Worm (Caenorhabditis elegans) whole organism, L4 larva: ENCODE data around the gene srh-10.

ENCODE experiments used
- F10B5.3 ChIP-seq: sonication (generic microtip); optimal IDR thresholded peaks from 2 replicates; lab custom pipeline; 2016; ENCODE audit warnings: mild to moderate bottlenecking, missing genetic modification characterization, missing compliant biosample characterization
- F37D6.2 ChIP-seq: sonication (generic microtip); optimal IDR thresholded peaks from 2 replicates; lab custom pipeline; 2016; ENCODE audit warnings: mild to moderate bottlenecking, missing genetic modification characterization, missing compliant biosample characterization
- F49E8.2 ChIP-seq: sonication (generic microtip); optimal IDR thresholded peaks from 2 replicates; lab custom pipeline; 2016; ENCODE audit warnings: missing compliant biosample characterization, mild to moderate bottlenecking, missing genetic modification characterization, borderline replicate concordance
- T26A8.4 ChIP-seq: fragments of 200-800 bp; sonication (Bioruptor generic); IDR thresholded peaks from 2 replicates; pipeline ENCODE4 v1.3.6; 2022; ENCODE audit warnings: missing genetic modification characterization, missing compliant biosample characterization
- Y48G9A.11 ChIP-seq: fragments of 200-800 bp; sonication (Bioruptor generic); IDR thresholded peaks from 2 replicates; pipeline ENCODE4 v1.3.6; 2022; ENCODE audit warnings: missing genetic modification reagents, missing genetic modification characterization, missing compliant biosample characterization
- aha-1 ChIP-seq: fragments of 150-350 bp; peaks from one replicate; lab custom pipeline; 2014; ENCODE audit warnings: missing biosample characterization, missing genetic modification characterization
- aly-2 ChIP-seq: sonication (generic microtip); optimal IDR thresholded peaks from 2 replicates; lab custom pipeline; 2018; ENCODE audit warnings: missing biosample characterization, missing genetic modification characterization
- ama-1 ChIP-seq: fragments of 150-350 bp; optimal IDR thresholded peaks from 2 replicates; lab custom pipeline; 2014; ENCODE audit warnings: inconsistent platforms, mixed read lengths
- ceh-44 ChIP-seq: fragments of 200-800 bp; sonication (Bioruptor generic); IDR thresholded peaks from 2 replicates; pipeline ENCODE4 v1.3.6; 2022; ENCODE audit warnings: missing genetic modification reagents, missing genetic modification characterization, missing compliant biosample characterization
- ces-1 ChIP-seq: fragments of 150-350 bp; sonication (generic microtip); optimal IDR thresholded peaks from 4 replicates; lab custom pipeline; 2014; ENCODE audit warnings: missing biosample characterization, missing genetic modification reagents, missing genetic modification characterization
- daf-16 ChIP-seq, 3 experiments: sonication (generic microtip); optimal IDR thresholded peaks; 2 replicates each; lab custom pipeline; 2016 to 2017; ENCODE audit warnings: missing genetic modification characterization in 3 of 3, missing genetic modification reagents in 3 of 3, mild to moderate bottlenecking in 2 of 3, missing compliant biosample characterization in 2 of 3, missing biosample characterization in 1 of 3, moderate library complexity in 1 of 3
- dmd-6 ChIP-seq: fragments of 200-800 bp; sonication (Bioruptor generic); IDR thresholded peaks from 2 replicates; pipeline ENCODE4 v1.3.6; 2022; ENCODE audit warnings: missing genetic modification reagents, missing genetic modification characterization, missing compliant biosample characterization
- dmd-9 ChIP-seq: fragments of 200-800 bp; sonication (Bioruptor generic); IDR thresholded peaks from 2 replicates; pipeline ENCODE4 v1.3.6; 2022; ENCODE audit warnings: missing genetic modification reagents, missing genetic modification characterization, missing compliant biosample characterization
- dpl-1 ChIP-seq: fragments of 150-350 bp; optimal IDR thresholded peaks from 2 replicates; lab custom pipeline; 2014; ENCODE audit warnings: missing biosample characterization, missing genetic modification reagents, missing genetic modification characterization
- duxl-1 ChIP-seq: sonication (generic microtip); optimal IDR thresholded peaks from 2 replicates; lab custom pipeline; 2016; ENCODE audit warnings: mild to moderate bottlenecking, missing genetic modification characterization, moderate library complexity, missing compliant biosample characterization; ENCODE audit not compliant: poor library complexity
- dve-1 ChIP-seq: sonication (generic microtip); optimal IDR thresholded peaks from 2 replicates; lab custom pipeline; 2017; ENCODE audit warnings: antibody characterized with exemption, mild to moderate bottlenecking, missing genetic modification characterization, missing compliant biosample characterization; ENCODE audit not compliant: insufficient read depth
- egl-43 ChIP-seq: fragments of 200-800 bp; sonication (Bioruptor generic); IDR thresholded peaks from 2 replicates; pipeline ENCODE4 v1.3.6; 2022; ENCODE audit warnings: missing genetic modification reagents, missing genetic modification characterization, missing compliant biosample characterization
- fkh-10 ChIP-seq: fragments of 150-350 bp; optimal IDR thresholded peaks from 2 replicates; lab custom pipeline; 2014; ENCODE audit warnings: missing biosample characterization, missing genetic modification reagents, missing genetic modification characterization
- fos-1 ChIP-seq: fragments of 150-350 bp; optimal IDR thresholded peaks from 2 replicates; lab custom pipeline; 2014; ENCODE audit warnings: missing biosample characterization, missing genetic modification characterization
- hif-1 ChIP-seq, 2 experiments: sonication (generic microtip); optimal IDR thresholded peaks; 2 replicates each; lab custom pipeline; 2016 to 2017; ENCODE audit warnings: missing compliant biosample characterization in 2 of 2, missing genetic modification characterization in 2 of 2, missing genetic modification reagents in 2 of 2, missing genotype in 2 of 2, mild to moderate bottlenecking in 1 of 2
- hlh-30 ChIP-seq: sonication (generic microtip); optimal IDR thresholded peaks from 2 replicates; lab custom pipeline; 2017; ENCODE audit warnings: antibody characterized with exemption, mild to moderate bottlenecking, missing genetic modification characterization, missing compliant biosample characterization; ENCODE audit not compliant: insufficient read depth
- lim-7 ChIP-seq: fragments of 200-800 bp; sonication (Bioruptor generic); IDR thresholded peaks from 2 replicates; pipeline ENCODE4 v1.3.6; 2022; ENCODE audit warnings: missing genetic modification characterization, missing compliant biosample characterization
- lin-39 ChIP-seq: fragments of 150-350 bp; optimal IDR thresholded peaks from 2 replicates; lab custom pipeline; 2014; ENCODE audit warnings: missing biosample characterization, missing genetic modification reagents, missing genetic modification characterization
- mes-2 ChIP-seq: sonication (generic microtip); optimal IDR thresholded peaks from 2 replicates; lab custom pipeline; 2016; ENCODE audit warnings: missing genotype, mild to moderate bottlenecking, missing genetic modification characterization, missing compliant biosample characterization; ENCODE audit not compliant: poor library complexity, severe bottlenecking
- mxl-3 ChIP-seq: fragments of 200-800 bp; sonication (Bioruptor generic); optimal IDR thresholded peaks from 2 replicates; lab custom pipeline; 2018; ENCODE audit warnings: mild to moderate bottlenecking, missing genetic modification characterization, missing compliant biosample characterization
- nhr-10 ChIP-seq: fragments of 150-350 bp; optimal IDR thresholded peaks from 2 replicates; lab custom pipeline; 2014; ENCODE audit warnings: missing biosample characterization, missing genetic modification characterization
- nhr-102 ChIP-seq: sonication (generic microtip); optimal IDR thresholded peaks from 2 replicates; lab custom pipeline; 2016; ENCODE audit warnings: mild to moderate bottlenecking, missing genetic modification characterization, moderate library complexity, missing compliant biosample characterization
- nhr-237 ChIP-seq: sonication (generic microtip); optimal IDR thresholded peaks from 2 replicates; lab custom pipeline; 2017; ENCODE audit warnings: missing biosample characterization, missing genetic modification characterization
- nhr-41 ChIP-seq: fragments of 200-800 bp; sonication (Bioruptor generic); IDR thresholded peaks from 2 replicates; pipeline ENCODE4 v1.3.6; 2022; ENCODE audit warnings: missing genetic modification reagents, missing genetic modification characterization, missing compliant biosample characterization
- nhr-48 ChIP-seq: sonication (generic microtip); optimal IDR thresholded peaks from 2 replicates; lab custom pipeline; 2016; ENCODE audit warnings: mild to moderate bottlenecking, missing genetic modification characterization, missing compliant biosample characterization
- rbr-2 ChIP-seq: sonication (generic microtip); optimal IDR thresholded peaks from 2 replicates; lab custom pipeline; 2016; ENCODE audit warnings: missing genotype, missing genetic modification characterization, missing compliant biosample characterization
- saeg-2 ChIP-seq: fragments of 200-800 bp; sonication (Bioruptor generic); IDR thresholded peaks from 2 replicates; pipeline ENCODE4 v1.3.6; 2022; ENCODE audit warnings: missing genetic modification reagents, missing genetic modification characterization, missing compliant biosample characterization
- tra-1 ChIP-seq: fragments of 200-800 bp; sonication (Bioruptor generic); IDR thresholded peaks from 2 replicates; pipeline ENCODE4 v1.3.6; 2022; ENCODE audit warnings: missing genetic modification reagents, missing genetic modification characterization, missing compliant biosample characterization
- unc-130 ChIP-seq: sonication (generic microtip); optimal IDR thresholded peaks from 2 replicates; lab custom pipeline; 2016; ENCODE audit warnings: missing genetic modification reagents, missing genetic modification characterization, missing compliant biosample characterization
- unc-39 ChIP-seq: sonication (generic microtip); optimal IDR thresholded peaks from 2 replicates; lab custom pipeline; 2017; ENCODE audit warnings: missing biosample characterization, missing genetic modification characterization
- unc-62 ChIP-seq, 3 experiments: fragments of 150-350 bp in 1 of 3; sonication (generic microtip); optimal IDR thresholded peaks in 2 of 3; peaks in 1 of 3; 1 replicate in 1 of 3; 2 replicates in 2 of 3; lab custom pipeline; 2014 to 2017; ENCODE audit warnings: missing biosample characterization in 3 of 3, missing genetic modification characterization in 3 of 3, missing genetic modification reagents in 3 of 3, missing genotype in 1 of 3
- vab-7 ChIP-seq: fragments of 200-800 bp; sonication (Bioruptor generic); IDR thresholded peaks from 2 replicates; pipeline ENCODE4 v1.3.6; 2022; ENCODE audit warnings: missing genetic modification reagents, missing genetic modification characterization, missing compliant biosample characterization
- zip-2 ChIP-seq: fragments of 150-350 bp; optimal IDR thresholded peaks from 2 replicates; lab custom pipeline; 2014; ENCODE audit warnings: missing biosample characterization, missing genetic modification characterization

The srh-10 gene

DNA sequence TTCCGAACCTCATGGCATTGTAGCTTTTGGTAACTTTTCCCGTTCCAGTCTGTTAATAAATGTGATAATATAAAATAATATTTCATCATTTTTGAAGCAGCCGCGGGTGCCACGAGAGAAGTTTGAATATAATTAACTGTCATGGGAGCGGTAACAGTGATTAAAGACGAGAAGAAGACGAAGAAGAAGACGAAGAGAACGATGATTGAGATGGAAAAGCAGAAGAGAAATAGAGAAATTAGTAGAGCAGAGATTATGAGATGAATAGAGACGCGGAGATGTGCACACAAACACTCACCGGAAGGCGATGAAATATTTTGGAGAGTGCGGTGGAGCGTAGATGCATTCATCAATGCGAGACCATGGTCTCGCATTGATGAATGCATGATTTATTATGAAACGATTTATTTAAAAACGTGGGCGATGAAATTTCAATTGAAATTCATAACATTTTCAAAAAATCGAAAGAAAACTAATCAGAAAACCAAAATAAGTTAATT is 13.7 kb downstream of the srh-10 start, which contains the start of gene seip-1 (continued):
- TF ChIP-seq mes-2 (peak; percentile 90), ces-1 (GFP tag; lab: Kevin White, UChicago) (no peak), hif-1 (tag; optimal IDR thresholded peaks at IDR 0.05; lab: Kevin White, UChicago) (peak in 1 of 2 experiments; percentile 66), nhr-48 (tag; lab: Kevin White, UChicago) (peak; percentile 52), dpl-1 (peak; percentile 78), dmd-6 (GFP tag; lab: Robert Waterston, UW) (no peak; the same call in 1 of the 2 replicates), fkh-10 (peak; percentile 77), duxl-1 (tag; lab: Kevin White, UChicago) (peak; percentile 32), nhr-10 (tag; lab: Kevin White, UChicago) (peak; percentile 11), F37D6.2 (tag; lab: Kevin White, UChicago) (peak; percentile 37), ceh-44 (no peak), nhr-102 (tag; lab: Kevin White, UChicago) (peak; percentile 44), rbr-2 (tag; lab: Kevin White, UChicago) (peak; percentile 85), aly-2 (tag; lab: Kevin White, UChicago) (no peak), tra-1 (peak; percentile 60; the same call in 1 of the 2 replicates), hlh-30 (tag; lab: Kevin White, UChicago) (peak; percentile 82), lim-7 (GFP tag; lab: Robert Waterston, UW) (no peak), mxl-3 (no peak), ama-1 (lab: Kevin White, UChicago) (peak; percentile 5), unc-62 (GFP tag; optimal IDR thresholded peaks at IDR 0.05 in 1 of 2; lab: Kevin White, UChicago) (peak in 1 of 2 experiments; percentile 98), unc-62 (tag; optimal IDR thresholded peaks at IDR 0.05; lab: Kevin White, UChicago) (no peak), F49E8.2 (tag; lab: Kevin White, UChicago) (no peak), zip-2 (tag; lab: Kevin White, UChicago) (peak; percentile 16)
- TF ChIP-seq, all 104 proteins: peak for 37

DNA sequence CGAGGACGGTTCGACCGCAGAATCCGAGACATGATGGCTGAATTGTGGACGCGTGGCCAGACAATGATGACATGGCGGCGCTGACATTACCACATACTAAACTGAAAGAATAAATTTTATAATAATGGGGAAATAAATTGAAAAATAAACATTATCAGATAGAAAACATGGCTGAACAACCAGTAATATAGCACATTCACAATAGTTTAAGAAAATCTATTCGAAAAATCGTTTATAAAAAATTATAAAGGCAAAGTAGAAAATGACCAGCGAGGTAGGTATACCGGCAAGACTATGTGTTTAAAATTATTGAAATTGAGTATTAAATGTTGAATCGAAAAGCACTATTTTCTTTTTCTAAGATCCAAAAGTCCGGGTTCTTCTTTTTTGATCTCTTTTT is 15.8 kb downstream of the srh-10 start, which contains the start of gene jamp-1:
TSS of gene jamp-1 (minus strand) at position 101 of the 400 bp plus-strand sequence.
- TF ChIP-seq daf-16 (GFP tag; optimal IDR thresholded peaks at IDR 0.05; lab: Kevin White, UChicago): no peak
- TF ChIP-seq daf-16 (tag; optimal IDR thresholded peaks at IDR 0.05; lab: Kevin White, UChicago): peak; percentile 12
- TF ChIP-seq F10B5.3 (tag; lab: Kevin White, UChicago): no peak

DNA sequence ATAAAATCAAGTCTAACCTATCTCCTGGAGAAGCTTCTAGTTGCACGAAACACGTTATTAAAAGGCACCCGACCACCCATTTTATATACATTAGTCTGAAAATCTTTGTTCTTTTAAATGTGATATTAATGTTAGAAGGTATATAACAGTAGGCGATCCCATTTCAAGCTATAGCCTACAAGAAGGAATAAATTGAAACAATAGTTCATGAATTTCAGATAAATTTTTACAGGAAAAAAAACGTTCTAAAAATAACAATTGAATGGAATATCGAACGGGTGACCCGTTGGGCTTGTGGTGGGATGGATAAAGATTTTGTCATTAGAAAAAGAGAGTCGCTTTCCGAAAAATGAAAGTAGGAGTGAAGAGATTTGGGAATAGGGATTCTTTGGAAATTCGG is 19.1 kb downstream of the srh-10 start, which contains the start of gene pgap-3:
TSS of gene pgap-3 (minus strand) at position 101 of the 400 bp plus-strand sequence.
- TF ChIP-seq daf-16 (GFP tag; optimal IDR thresholded peaks at IDR 0.05; lab: Kevin White, UChicago): no peak
- peak; percentile 3 for TF ChIP-seq daf-16 (tag; optimal IDR thresholded peaks at IDR 0.05; lab: Kevin White, UChicago)
- TF ChIP-seq vab-7 (GFP tag; lab: Robert Waterston, UW): no peak
- TF ChIP-seq dmd-9: no peak
- no peak for TF ChIP-seq saeg-2 (GFP tag; lab: Robert Waterston, UW)
- no peak for TF ChIP-seq nhr-41 (GFP tag; lab: Robert Waterston, UW)
- TF ChIP-seq aha-1 (tag; lab: Kevin White, UChicago): no peak
- no peak for TF ChIP-seq unc-130 (GFP tag; lab: Kevin White, UChicago)

DNA sequence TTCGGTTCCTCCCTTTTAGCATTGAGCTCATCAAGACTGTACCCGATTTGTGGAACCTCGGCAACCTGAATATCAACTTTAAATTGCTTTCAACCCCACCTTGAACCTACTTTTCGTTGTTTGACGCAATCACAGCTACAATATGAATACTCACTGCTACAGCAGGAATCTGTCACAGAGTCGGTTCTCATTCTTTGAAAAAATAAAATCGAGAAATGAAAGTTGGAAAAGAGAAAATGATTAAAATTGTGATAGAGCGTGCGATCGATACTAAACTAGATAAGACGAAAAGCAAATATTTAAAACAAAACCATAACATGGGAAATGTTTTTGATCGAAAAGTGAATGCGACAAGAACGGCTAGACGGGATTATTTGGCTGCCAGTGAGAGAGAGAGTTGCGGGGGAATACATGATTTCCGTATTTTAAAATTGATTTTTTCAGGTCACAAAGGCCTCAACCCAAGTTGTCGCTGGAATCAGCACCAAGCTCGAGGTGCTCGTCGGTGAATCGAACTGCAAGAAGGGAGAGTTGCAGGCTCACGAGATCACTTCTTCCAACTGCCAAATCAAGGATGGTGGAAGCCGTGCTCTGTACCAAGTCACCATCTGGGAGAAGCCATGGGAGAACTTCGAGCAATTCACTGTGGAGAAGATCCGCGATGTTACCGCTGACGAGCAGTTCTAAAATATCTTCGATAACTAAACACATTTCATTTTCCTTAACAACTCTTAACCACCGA is 21.9 kb downstream of the srh-10 start, which contains the start of gene R01B10.3:
TSS of gene R01B10.3 (minus strand) at position 277 of the 742 bp plus-strand sequence.
- TF ChIP-seq zip-2 (tag; lab: Kevin White, UChicago) (no peak), fos-1 (no peak), nhr-237 (tag; lab: Kevin White, UChicago) (no peak), dve-1 (tag; lab: Kevin White, UChicago) (peak; percentile 0), lin-39 (tag; lab: Kevin White, UChicago) (no peak), T26A8.4 (peak; percentile 9; the same call in 1 of the 2 replicates), daf-16 (GFP tag; optimal IDR thresholded peaks at IDR 0.05; lab: Kevin White, UChicago) (no peak), daf-16 (tag; optimal IDR thresholded peaks at IDR 0.05; lab: Kevin White, UChicago) (peak; percentile 12), dpl-1 (no peak), dmd-9 (no peak), Y48G9A.11 (0 out of 2 replicates have a peak, but pooled peaks have one; percentile 31), egl-43 (GFP tag; lab: Robert Waterston, UW) (0 out of 2 replicates have a peak, but pooled peaks have one; percentile 24), unc-39 (tag; lab: Kevin White, UChicago) (no peak)
